Fruit fly (Drosophila melanogaster) whole organism: ENCODE results near the gene dsb.

Source experiments
- CG8478 ChIP-seq: fragments of >200 bp; optimal IDR thresholded peaks from 2 replicates; lab custom pipeline; 2018; ENCODE audit warnings: inconsistent platforms
- Dll ChIP-seq: fragments of >200 bp; optimal IDR thresholded peaks from 2 replicates; lab custom pipeline; 2017
- EcR ChIP-seq, 2 experiments: fragments of >200 bp; optimal IDR thresholded peaks; 2 replicates each; lab custom pipeline; 2017; ENCODE audit warnings: missing biosample characterization in 2 of 2, missing genetic modification characterization in 2 of 2, missing genetic modification reagents in 2 of 2
- pan ChIP-seq: fragments of >200 bp; optimal IDR thresholded peaks from 2 replicates; lab custom pipeline; 2017
- psq ChIP-seq: fragments of >200 bp; optimal IDR thresholded peaks from 2 replicates; lab custom pipeline; 2017
- usp ChIP-seq: fragments of >200 bp; optimal IDR thresholded peaks from 2 replicates; lab custom pipeline; 2017; ENCODE audit warnings: missing biosample characterization, missing genetic modification characterization, mixed read lengths

dm6 chr3L:1906208-1906607 is 3.8 kb downstream of the dsb start:
- TF ChIP-seq EcR (GFP tag; optimal IDR thresholded peaks at IDR 0.05; lab: Kevin White, UChicago): no peak
- TF ChIP-seq psq (lab: Kevin White, UChicago): no peak
- TF ChIP-seq pan (lab: Kevin White, UChicago): no peak
- no peak for TF ChIP-seq usp
- no peak for TF ChIP-seq Dll (lab: Kevin White, UChicago)
- TF ChIP-seq CG8478: no peak
